Worm (Caenorhabditis elegans) whole organism, early embryonic: ENCODE results near the gene txt-1.

Experiments used
- B0310.2 ChIP-seq: sonication (generic microtip); optimal IDR thresholded peaks from 2 replicates; lab custom pipeline; 2016; ENCODE audit warnings: mild to moderate bottlenecking, missing genetic modification characterization, missing compliant biosample characterization
- F13C5.2 ChIP-seq: sonication (generic microtip); optimal IDR thresholded peaks from 2 replicates; lab custom pipeline; 2017; ENCODE audit warnings: mild to moderate bottlenecking, missing genetic modification characterization, inconsistent platforms, missing compliant biosample characterization
- aly-1 ChIP-seq: sonication (generic microtip); optimal IDR thresholded peaks from 2 replicates; lab custom pipeline; 2016; ENCODE audit warnings: missing genetic modification characterization, missing compliant biosample characterization
- ama-1 ChIP-seq: fragments of 150-350 bp; optimal IDR thresholded peaks from 2 replicates; lab custom pipeline; 2014
- ceh-13 ChIP-seq: fragments of 200-800 bp; sonication (Bioruptor generic); optimal IDR thresholded peaks from 2 replicates; lab custom pipeline; 2018; ENCODE audit warnings: mild to moderate bottlenecking, missing genetic modification characterization, missing compliant biosample characterization
- ceh-36 ChIP-seq: sonication (generic microtip); optimal IDR thresholded peaks from 2 replicates; lab custom pipeline; 2016; ENCODE audit warnings: missing genetic modification characterization, inconsistent platforms, missing compliant biosample characterization
- ets-7 ChIP-seq: sonication (generic microtip); optimal IDR thresholded peaks from 2 replicates; lab custom pipeline; 2016; ENCODE audit warnings: missing genotype, missing genetic modification characterization, missing compliant biosample characterization
- flt-1 ChIP-seq: fragments of 200-800 bp; sonication (Bioruptor generic); IDR thresholded peaks from 2 replicates; pipeline ENCODE4 v1.3.6; 2022; ENCODE audit warnings: missing genetic modification characterization, missing compliant biosample characterization
- hmbx-1 ChIP-seq: sonication (generic microtip); optimal IDR thresholded peaks from 2 replicates; lab custom pipeline; 2016; ENCODE audit warnings: mild to moderate bottlenecking, missing genetic modification characterization, missing compliant biosample characterization
- hmg-4 ChIP-seq: fragments of 200-800 bp; sonication (Bioruptor generic); optimal IDR thresholded peaks from 2 replicates; lab custom pipeline; 2018; ENCODE audit warnings: mild to moderate bottlenecking, missing genetic modification characterization, missing compliant biosample characterization
- hnd-1 ChIP-seq: sonication (generic microtip); optimal IDR thresholded peaks from 2 replicates; lab custom pipeline; 2016; ENCODE audit warnings: missing genetic modification characterization, missing compliant biosample characterization
- pes-1 ChIP-seq: fragments of 200-800 bp; sonication (Bioruptor generic); IDR thresholded peaks from 2 replicates; pipeline ENCODE4 v1.3.6; 2022; ENCODE audit warnings: missing genetic modification reagents, missing genetic modification characterization, missing compliant biosample characterization
- scrt-1 ChIP-seq: fragments of 200-800 bp; sonication (Bioruptor generic); IDR thresholded peaks from 2 replicates; pipeline ENCODE4 v1.3.6; 2022; ENCODE audit warnings: missing genetic modification characterization, missing compliant biosample characterization
- sea-1 ChIP-seq: fragments of 200-800 bp; sonication (Bioruptor generic); conservative IDR thresholded peaks from 2 replicates; pipeline ENCODE4 v1.3.6; 2022; ENCODE audit warnings: missing genetic modification characterization, missing compliant biosample characterization
- tbx-11 ChIP-seq: fragments of 200-800 bp; sonication (Bioruptor generic); IDR thresholded peaks from 2 replicates; pipeline ENCODE4 v1.3.6; 2022; ENCODE audit warnings: missing genetic modification characterization, missing compliant biosample characterization
- tbx-37 ChIP-seq: fragments of 200-800 bp; sonication (Bioruptor generic); conservative IDR thresholded peaks from 2 replicates; pipeline ENCODE4 v1.3.6; 2022; ENCODE audit warnings: missing genetic modification reagents, missing genetic modification characterization, missing compliant biosample characterization
- tra-4 ChIP-seq: sonication (generic microtip); optimal IDR thresholded peaks from 2 replicates; lab custom pipeline; 2017; ENCODE audit warnings: missing genetic modification characterization, missing compliant biosample characterization

txt-1 gene

DNA sequence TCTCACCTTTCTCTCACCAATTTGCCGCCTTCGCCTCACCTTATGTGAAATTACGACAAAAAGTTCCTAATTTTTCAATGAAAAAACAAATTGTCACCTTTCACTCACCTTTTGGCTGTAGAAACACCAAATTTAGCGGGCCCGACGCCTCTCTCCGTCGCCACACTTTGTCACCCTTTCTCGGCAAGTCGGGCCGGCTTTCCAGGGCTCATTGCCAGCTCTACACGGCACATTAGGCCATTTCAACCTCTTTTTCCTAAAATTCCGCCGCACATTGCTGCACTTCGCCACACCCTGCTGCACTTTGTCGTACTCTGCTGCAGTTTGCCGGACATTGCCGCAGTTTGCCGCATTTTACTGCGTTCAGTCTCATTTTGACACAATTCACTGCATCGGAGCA is 4.8 kb upstream of the txt-1 start:
- TF ChIP-seq sea-1 (GFP tag; lab: Robert Waterston, UW): 0 out of 2 replicates have a peak, but pooled peaks have one; percentile 52
- TF ChIP-seq ceh-13 (GFP tag; lab: Kevin White, UChicago): no peak
- no peak for TF ChIP-seq ceh-36

DNA sequence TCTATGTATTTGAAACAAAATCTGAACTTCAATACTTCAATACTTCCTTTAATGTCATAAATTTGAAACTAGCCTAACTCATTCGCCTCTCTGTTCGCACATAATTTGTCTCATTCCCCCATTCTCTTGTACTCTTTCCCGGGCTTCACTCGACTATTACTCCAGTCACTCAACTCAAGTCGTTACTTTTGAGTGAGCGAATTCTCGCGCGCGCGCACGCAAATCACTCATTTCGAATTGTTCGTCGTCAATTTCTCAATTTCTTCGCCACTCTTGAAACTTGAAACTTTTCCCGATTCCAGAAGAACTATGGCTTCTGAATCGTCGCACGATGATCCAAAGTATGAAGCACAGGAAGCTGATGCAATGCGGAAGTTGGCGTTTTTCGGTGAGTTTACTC is 1.8 kb upstream of the txt-1 start, which contains the start of gene col-68:
col-68 (plus strand) TSS at position 301 of the 400 bp plus-strand sequence.
- TF ChIP-seq F13C5.2 (no peak), B0310.2 (no peak), tbx-11 (GFP tag; lab: Robert Waterston, UW) (no peak), hnd-1 (tag; lab: Kevin White, UChicago) (no peak), hmg-4 (no peak), tbx-37 (GFP tag; lab: Robert Waterston, UW) (no peak), hmbx-1 (tag; lab: Kevin White, UChicago) (no peak), ceh-13 (GFP tag; lab: Kevin White, UChicago) (no peak), pes-1 (no peak), scrt-1 (GFP tag; lab: Robert Waterston, UW) (no peak), aly-1 (tag; lab: Kevin White, UChicago) (no peak)

- no peak for TF ChIP-seq flt-1 (GFP tag; lab: Robert Waterston, UW)
- no peak for TF ChIP-seq tbx-11 (GFP tag; lab: Robert Waterston, UW)
- TF ChIP-seq ama-1 (lab: Kevin White, UChicago): no peak
- TF ChIP-seq ets-7 (tag; lab: Kevin White, UChicago): no peak
- TF ChIP-seq scrt-1 (GFP tag; lab: Robert Waterston, UW): no peak
- TF ChIP-seq aly-1 (tag; lab: Kevin White, UChicago): no peak
- no peak for TF ChIP-seq hmg-4
- no peak for TF ChIP-seq sea-1 (GFP tag; lab: Robert Waterston, UW)
- no peak for TF ChIP-seq pes-1
These were observed 584 bp upstream of the txt-1 start for ce11 chrII:105327-105882.

DNA sequence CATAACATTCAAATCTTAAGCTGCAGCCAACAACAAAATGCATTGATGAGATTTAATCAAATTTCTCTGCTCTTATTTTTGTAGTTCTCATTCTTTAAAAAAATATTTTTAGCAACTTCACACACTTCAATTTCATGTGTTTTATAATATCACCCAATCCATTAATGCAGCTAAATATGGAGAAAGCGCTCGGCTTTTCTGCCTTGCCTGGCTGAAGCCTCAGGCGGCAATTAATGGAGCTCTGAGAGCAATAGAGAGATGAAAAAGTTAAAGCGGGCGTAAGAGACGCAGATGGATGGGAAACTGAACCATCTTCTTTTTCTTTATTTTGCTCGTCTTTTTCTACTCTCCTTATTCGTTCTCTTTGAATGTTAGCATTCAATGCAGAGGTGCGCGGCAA is 1.7 kb downstream of the txt-1 start:
- TF ChIP-seq ama-1 (lab: Kevin White, UChicago): no peak
- no peak for TF ChIP-seq flt-1 (GFP tag; lab: Robert Waterston, UW)
- no peak for TF ChIP-seq hmg-4
- TF ChIP-seq B0310.2: no peak
- no peak for TF ChIP-seq ceh-36
- TF ChIP-seq aly-1 (tag; lab: Kevin White, UChicago): no peak
- no peak for TF ChIP-seq hmbx-1 (tag; lab: Kevin White, UChicago)
- TF ChIP-seq ceh-13 (GFP tag; lab: Kevin White, UChicago): no peak

ce11 chrII:108865-109264 is 2.9 kb downstream of the txt-1 start, which contains the start of gene C50D2.2:
Gene C50D2.2 (plus strand): TSS chrII:109165.
- TF ChIP-seq pes-1 (no peak), ceh-36 (no peak), scrt-1 (GFP tag; lab: Robert Waterston, UW) (no peak), B0310.2 (no peak), ceh-13 (GFP tag; lab: Kevin White, UChicago) (no peak), hmbx-1 (tag; lab: Kevin White, UChicago) (no peak), ets-7 (tag; lab: Kevin White, UChicago) (no peak)

DNA sequence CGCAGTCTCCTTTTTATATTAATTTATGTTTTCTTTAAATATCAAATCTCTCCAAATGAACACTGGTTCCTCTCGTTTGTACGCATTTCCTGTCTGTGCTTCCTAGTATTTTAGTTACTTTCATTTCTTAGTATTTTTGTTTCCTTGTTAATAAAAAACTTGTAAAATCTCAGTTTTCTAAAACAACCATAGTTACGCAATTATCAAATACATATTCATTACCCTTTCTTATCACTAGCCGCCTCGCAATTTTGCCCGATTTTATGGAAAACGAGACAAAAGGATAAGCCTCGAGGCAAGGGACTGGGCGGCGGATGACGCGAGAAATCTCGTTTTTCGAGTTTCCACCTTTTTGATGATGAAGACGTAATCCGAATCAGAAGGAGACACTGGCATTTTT is 5.3 kb downstream of the txt-1 start, which contains the start of gene C50D2.1:
C50D2.1 (plus strand) TSS at position 301 of the 400 bp plus-strand sequence.
- TF ChIP-seq hnd-1 (tag; lab: Kevin White, UChicago) (no peak), aly-1 (tag; lab: Kevin White, UChicago) (no peak), B0310.2 (no peak)

ce11 chrII:112231-112630 is 6.2 kb downstream of the txt-1 start:
- TF ChIP-seq ama-1 (lab: Kevin White, UChicago) (no peak), ets-7 (tag; lab: Kevin White, UChicago) (no peak), sea-1 (GFP tag; lab: Robert Waterston, UW) (no peak), ceh-13 (GFP tag; lab: Kevin White, UChicago) (no peak), hmg-4 (no peak), scrt-1 (GFP tag; lab: Robert Waterston, UW) (no peak), aly-1 (tag; lab: Kevin White, UChicago) (no peak), tbx-37 (GFP tag; lab: Robert Waterston, UW) (no peak), hmbx-1 (tag; lab: Kevin White, UChicago) (no peak)

ce11 chrII:116916-117315 is 10.9 kb downstream of the txt-1 start, which contains the start of gene srt-54:
Gene srt-54 (plus strand): TSS chrII:117216.
- no peak for TF ChIP-seq F13C5.2
- no peak for TF ChIP-seq ama-1 (lab: Kevin White, UChicago)
- TF ChIP-seq hmbx-1 (tag; lab: Kevin White, UChicago): no peak
- TF ChIP-seq B0310.2: no peak
- TF ChIP-seq tra-4: no peak
- TF ChIP-seq hnd-1 (tag; lab: Kevin White, UChicago): no peak
- no peak for TF ChIP-seq tbx-11 (GFP tag; lab: Robert Waterston, UW)
- TF ChIP-seq ceh-36: no peak
- TF ChIP-seq flt-1 (GFP tag; lab: Robert Waterston, UW): no peak
- no peak for TF ChIP-seq sea-1 (GFP tag; lab: Robert Waterston, UW)

ce11 chrII:121121-121520 is 15.1 kb downstream of the txt-1 start, which contains the start of gene K10B4.3:
Gene K10B4.3 (minus strand): TSS chrII:121221.
- TF ChIP-seq ama-1 (lab: Kevin White, UChicago): no peak
- TF ChIP-seq F13C5.2: no peak
- TF ChIP-seq hmbx-1 (tag; lab: Kevin White, UChicago): no peak
- TF ChIP-seq flt-1 (GFP tag; lab: Robert Waterston, UW): no peak
- TF ChIP-seq B0310.2: no peak
